Fruit fly (Drosophila melanogaster) whole organism, pupa: Measurements from ENCODE around the gene nrv3.

Experiments
- CG10348 ChIP-seq: fragments of 200-800 bp; sonication (Bioruptor generic); IDR thresholded peaks from 2 replicates; pipeline ENCODE4 v1.3.6; 2022; ENCODE audit warnings: missing biosample characterization, missing genetic modification characterization
- CG12605 ChIP-seq: fragments of 200-800 bp; sonication (Bioruptor generic); IDR thresholded peaks from 2 replicates; pipeline ENCODE4 v1.3.6; 2022; ENCODE audit warnings: missing biosample characterization, missing genetic modification characterization
- CG13204 ChIP-seq: fragments of 200-800 bp; sonication (Bioruptor generic); optimal IDR thresholded peaks from 2 replicates; lab custom pipeline; 2018; ENCODE audit warnings: missing biosample characterization, mild to moderate bottlenecking, missing genetic modification characterization, moderate library complexity
- CG14655 ChIP-seq: fragments of 200-800 bp; sonication (Bioruptor generic); optimal IDR thresholded peaks from 3 replicates; lab custom pipeline; 2017; ENCODE audit warnings: mild to moderate bottlenecking, missing biosample characterization, missing genetic modification reagents, missing genetic modification characterization
- CG15710 ChIP-seq: fragments of 200-800 bp; sonication (Bioruptor generic); optimal IDR thresholded peaks from 2 replicates; lab custom pipeline; 2018; ENCODE audit warnings: missing biosample characterization, mild to moderate bottlenecking, missing genetic modification characterization, moderate library complexity
- CG17806 ChIP-seq: fragments of 200-800 bp; sonication (Bioruptor generic); optimal IDR thresholded peaks from 2 replicates; lab custom pipeline; 2018; ENCODE audit warnings: missing biosample characterization, mild to moderate bottlenecking, missing genetic modification characterization, moderate library complexity
- CG32121 ChIP-seq: fragments of 200-800 bp; sonication (Bioruptor generic); IDR thresholded peaks from 2 replicates; pipeline ENCODE4 v1.3.6; 2022; ENCODE audit warnings: missing biosample characterization, missing genetic modification characterization
- CG34367 ChIP-seq: fragments of 200-800 bp; sonication (Bioruptor generic); optimal IDR thresholded peaks from 2 replicates; lab custom pipeline; 2018; ENCODE audit warnings: missing biosample characterization, mild to moderate bottlenecking, missing genetic modification characterization
- CG4496 ChIP-seq: fragments of 200-800 bp; sonication (Bioruptor generic); IDR thresholded peaks from 3 replicates; pipeline ENCODE4 v1.3.6; 2022; ENCODE audit warnings: missing biosample characterization, missing genetic modification characterization
- CG8159 ChIP-seq: fragments of 200-800 bp; sonication (Bioruptor generic); optimal IDR thresholded peaks from 3 replicates; lab custom pipeline; 2018; ENCODE audit warnings: missing biosample characterization, mild to moderate bottlenecking, missing genetic modification characterization, moderate library complexity
- CG8301 ChIP-seq: fragments of 200-800 bp; sonication (Bioruptor generic); optimal IDR thresholded peaks from 2 replicates; lab custom pipeline; 2018; ENCODE audit warnings: missing biosample characterization, mild to moderate bottlenecking, missing genetic modification characterization
- CG9948 ChIP-seq: fragments of 200-800 bp; sonication (Bioruptor generic); optimal IDR thresholded peaks from 2 replicates; lab custom pipeline; 2018; ENCODE audit warnings: missing biosample characterization, mild to moderate bottlenecking, missing genetic modification characterization, moderate library complexity
- D1 ChIP-seq: fragments of 200-800 bp; sonication (Bioruptor generic); optimal IDR thresholded peaks from 2 replicates; lab custom pipeline; 2018; ENCODE audit warnings: missing biosample characterization, mild to moderate bottlenecking, missing genetic modification characterization, moderate library complexity
- EcR ChIP-seq: fragments of 200-800 bp; sonication (Bioruptor generic); optimal IDR thresholded peaks from 3 replicates; lab custom pipeline; 2019; ENCODE audit warnings: missing biosample characterization, missing genetic modification characterization, mild to moderate bottlenecking, moderate library complexity, missing genetic modification reagents
- Ets98B ChIP-seq: fragments of 200-800 bp; sonication (Bioruptor generic); IDR thresholded peaks from 2 replicates; pipeline ENCODE4 v1.3.6; 2022; ENCODE audit warnings: missing biosample characterization, missing genetic modification characterization
- Pif1A ChIP-seq: fragments of 200-800 bp; sonication (Bioruptor generic); optimal IDR thresholded peaks from 3 replicates; lab custom pipeline; 2016; ENCODE audit warnings: missing biosample characterization, missing genetic modification characterization
- Pif1B ChIP-seq: fragments of 200-800 bp; sonication (Bioruptor generic); optimal IDR thresholded peaks from 3 replicates; lab custom pipeline; 2016; ENCODE audit warnings: missing biosample characterization, missing genetic modification characterization
- Snoo ChIP-seq: fragments of 200-800 bp; sonication (Bioruptor generic); optimal IDR thresholded peaks from 3 replicates; lab custom pipeline; 2017; ENCODE audit warnings: missing biosample characterization, mild to moderate bottlenecking, missing genetic modification characterization, inconsistent platforms
- fd96Ca ChIP-seq: fragments of 200-800 bp; sonication (Bioruptor generic); IDR thresholded peaks from 3 replicates; pipeline ENCODE4 v1.3.6; 2022; ENCODE audit warnings: missing biosample characterization, missing genetic modification characterization
- gl ChIP-seq: fragments of 200-800 bp; sonication (Bioruptor generic); optimal IDR thresholded peaks from 2 replicates; lab custom pipeline; 2018; ENCODE audit warnings: missing biosample characterization, mild to moderate bottlenecking, missing genetic modification characterization
- rn ChIP-seq: fragments of 200-800 bp; sonication (Bioruptor generic); IDR thresholded peaks from 2 replicates; pipeline ENCODE4 v1.3.6; 2022; ENCODE audit warnings: missing biosample characterization, missing genetic modification characterization

The nrv3 gene

dm6 chr2L:21369606-21370005 lies 10.2 kb upstream of the nrv3 start, which contains the start of gene Gr39b:
Gene Gr39b (minus strand): TSS chr2L:21369706.
- no peak for TF ChIP-seq CG4496
- TF ChIP-seq CG13204: no peak
- TF ChIP-seq EcR (GFP tag; lab: Kevin White, UChicago): no peak
- TF ChIP-seq CG32121 (GFP tag; lab: Robert Waterston, UW): no peak
- no peak for TF ChIP-seq CG9948
- TF ChIP-seq Snoo (tag; lab: Kevin White, UChicago): no peak
- no peak for TF ChIP-seq Pif1A
- no peak for TF ChIP-seq CG15710
- TF ChIP-seq CG8159: no peak
- TF ChIP-seq D1 (tag; lab: Kevin White, UChicago): no peak
- no peak for TF ChIP-seq CG8301 (tag; lab: Kevin White, UChicago)
- no peak for TF ChIP-seq Pif1B (GFP tag; lab: Kevin White, UChicago)
- no peak for TF ChIP-seq Ets98B (GFP tag; lab: Robert Waterston, UW)
- no peak for TF ChIP-seq CG12605 (GFP tag; lab: Robert Waterston, UW)
- no peak for TF ChIP-seq CG10348 (GFP tag; lab: Robert Waterston, UW)
- TF ChIP-seq CG14655 (GFP tag; lab: Kevin White, UChicago): no peak
- TF ChIP-seq CG34367: no peak
- no peak for TF ChIP-seq gl
- TF ChIP-seq CG17806: no peak
- no peak for TF ChIP-seq fd96Ca (GFP tag; lab: Robert Waterston, UW)

- peak; percentile 2 for TF ChIP-seq CG8159
- no peak for TF ChIP-seq EcR (GFP tag; lab: Kevin White, UChicago)
- peak; percentile 7 for TF ChIP-seq Pif1B (GFP tag; lab: Kevin White, UChicago)
These were observed 8.9 kb upstream of the nrv3 start, which contains the start of gene CG8665 for dm6 chr2L:21370886-21371285. Gene CG8665 (plus strand): TSS chr2L:21371227.

- TF ChIP-seq D1 (tag; lab: Kevin White, UChicago) (no peak), Pif1B (GFP tag; lab: Kevin White, UChicago) (no peak), CG15710 (no peak), CG9948 (no peak), CG8159 (no peak), CG12605 (GFP tag; lab: Robert Waterston, UW) (no peak), Pif1A (no peak), CG8301 (tag; lab: Kevin White, UChicago) (no peak), Snoo (tag; lab: Kevin White, UChicago) (no peak), fd96Ca (GFP tag; lab: Robert Waterston, UW) (no peak), rn (GFP tag; lab: Robert Waterston, UW) (no peak), CG34367 (no peak)
These were observed 1.8 kb upstream of the nrv3 start for dm6 chr2L:21377984-21378383.

- TF ChIP-seq gl (no peak), CG4496 (no peak), CG12605 (GFP tag; lab: Robert Waterston, UW) (no peak), CG13204 (no peak), Pif1A (no peak), Snoo (tag; lab: Kevin White, UChicago) (no peak)
These were observed 1.6 kb downstream of the nrv3 start for dm6 chr2L:21381379-21381778.

dm6 chr2L:21396714-21397654 lies 17.2 kb downstream of the nrv3 start:
- TF ChIP-seq Snoo (tag; lab: Kevin White, UChicago) (no peak), D1 (tag; lab: Kevin White, UChicago) (peak; percentile 34)
- TF ChIP-seq, all 21 proteins: peak for 1
